Worm (Caenorhabditis elegans): ENCODE data around the gene srv-31.

ce11 chrIV:6266499-6266898 is 5.3 kb downstream of the srv-31 start, which contains the start of gene srv-29:
- TF ChIP-seq snpc-4 (tag; optimal IDR thresholded peaks at IDR 0.05): no peak
- no peak for TF ChIP-seq lin-13 (tag; optimal IDR thresholded peaks at IDR 0.05)
